Fruit fly (Drosophila melanogaster): ENCODE measurements around the gene CG10853.
A peak's percentile ranks its signal among the peaks of the same experiment; 100 is the strongest.

CG10853 gene

DNA sequence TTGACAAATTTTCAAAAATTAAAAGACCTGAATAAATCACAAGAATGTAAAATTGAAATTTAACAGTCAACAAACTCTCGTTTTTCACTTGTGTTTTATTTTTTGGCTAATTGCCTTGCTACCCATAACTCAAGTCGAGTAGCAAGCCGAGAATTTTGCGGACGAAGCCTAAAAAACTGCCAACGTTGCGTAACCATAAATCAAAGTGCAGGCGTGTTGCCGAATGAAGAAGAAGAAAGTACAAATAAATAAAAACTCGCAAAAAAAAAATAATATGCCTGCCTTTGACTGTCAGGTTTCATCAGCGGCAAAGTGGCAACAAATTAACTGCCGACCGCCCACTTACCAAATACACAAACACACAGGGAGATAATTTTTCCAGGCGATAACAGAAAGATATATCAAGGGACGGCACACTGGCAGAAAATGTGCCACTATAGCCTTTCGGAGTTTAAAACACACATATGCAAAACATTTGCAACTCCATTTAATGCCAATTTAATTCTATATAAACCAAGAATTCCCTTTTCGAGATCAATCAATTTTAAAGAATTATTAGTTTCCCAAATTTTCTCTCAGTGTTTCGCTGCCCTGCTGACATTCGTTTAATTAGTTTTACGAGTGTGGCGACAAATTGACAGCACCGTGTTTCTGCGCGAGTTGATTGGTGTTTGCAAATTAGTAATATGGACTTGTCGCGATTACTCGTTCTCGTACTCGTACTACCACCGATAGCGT, 19.3 kb upstream of the CG10853 start (continued):
- TF ChIP-seq HLH54F (GFP tag; optimal IDR thresholded peaks at IDR 0.05) (peak; percentile 93), fd102C (GFP tag; optimal IDR thresholded peaks at IDR 0.05) (no peak), CG6654 (GFP tag; optimal IDR thresholded peaks at IDR 0.05) (peak; percentile 49), CG3407 (GFP tag; optimal IDR thresholded peaks at IDR 0.05) (peak; percentile 32), CG14860 (GFP tag; IDR thresholded peaks at IDR 0.05; ENCODE audit: partially characterized antibody) (no peak), Rfx (GFP tag; IDR thresholded peaks at IDR 0.05) (peak; percentile 95), CG3163 (GFP tag; optimal IDR thresholded peaks at IDR 0.05) (peak; percentile 67), Stat92E (GFP tag; optimal IDR thresholded peaks at IDR 0.05) (no peak), Hr78 (GFP tag; optimal IDR thresholded peaks at IDR 0.05) (no peak), HLH4C (GFP tag; IDR thresholded peaks at IDR 0.05; ENCODE audit: partially characterized antibody) (no peak), cato (GFP tag; optimal IDR thresholded peaks at IDR 0.05; ENCODE audit: borderline replicate concordance) (peak; percentile 42), trh (GFP tag; optimal IDR thresholded peaks at IDR 0.05) (peak; percentile 45), CG13894 (tag; optimal IDR thresholded peaks at IDR 0.05) (peak; percentile 95), CG13287 (GFP tag; IDR thresholded peaks at IDR 0.05; ENCODE audit: partially characterized antibody) (no peak), CG31365 (tag; optimal IDR thresholded peaks at IDR 0.05) (peak; percentile 51), ab (GFP tag; optimal IDR thresholded peaks at IDR 0.05) (peak; percentile 78), CG31388 (GFP tag; optimal IDR thresholded peaks at IDR 0.05) (peak; percentile 35), Myb (GFP tag; optimal IDR thresholded peaks at IDR 0.05) (peak; percentile 73), CG1602 (GFP tag; optimal IDR thresholded peaks at IDR 0.05) (peak; percentile 72), H2.0 (GFP tag; IDR thresholded peaks at IDR 0.05) (peak; percentile 80), eyg (GFP tag; optimal IDR thresholded peaks at IDR 0.05) (peak; percentile 67), CG30020 (tag; optimal IDR thresholded peaks at IDR 0.05) (no peak), HLH3B (GFP tag; IDR thresholded peaks at IDR 0.05) (peak; percentile 82), zfh2 (GFP tag; optimal IDR thresholded peaks at IDR 0.05) (peak; percentile 93), luna (GFP tag; optimal IDR thresholded peaks at IDR 0.05) (peak; percentile 59), vfl (GFP tag; optimal IDR thresholded peaks at IDR 0.05) (peak; percentile 39), CG2875 (GFP tag; optimal IDR thresholded peaks at IDR 0.05) (peak; percentile 25), Sox100B (GFP tag; optimal IDR thresholded peaks at IDR 0.05) (peak; percentile 66), scrt (GFP tag; optimal IDR thresholded peaks at IDR 0.05) (peak; percentile 87), sens (GFP tag) (peak; percentile 95), Ada2b (GFP tag; IDR thresholded peaks at IDR 0.05) (peak; percentile 85), bbx (GFP tag; IDR thresholded peaks at IDR 0.05; ENCODE audit: partially characterized antibody) (no peak), h (optimal IDR thresholded peaks at IDR 0.05) (no peak), CG11247 (GFP tag; IDR thresholded peaks at IDR 0.05) (peak; percentile 83), CG32772 (GFP tag; IDR thresholded peaks at IDR 0.05) (peak; percentile 78), crp (GFP tag; optimal IDR thresholded peaks at IDR 0.05) (peak in 1 of 2 experiments; percentile 37), CG2129 (GFP tag; IDR thresholded peaks at IDR 0.05; ENCODE audit: partially characterized antibody) (no peak), Xbp1 (GFP tag; optimal IDR thresholded peaks at IDR 0.05) (peak; percentile 86), CG6791 (GFP tag; IDR thresholded peaks at IDR 0.05; ENCODE audit: partially characterized antibody) (no peak), Dip2 (GFP tag; IDR thresholded peaks at IDR 0.05) (no peak), gsb-n (tag; optimal IDR thresholded peaks at IDR 0.05) (no peak), ci (GFP tag; IDR thresholded peaks at IDR 0.05) (peak; percentile 92), CG5180 (GFP tag; optimal IDR thresholded peaks at IDR 0.05) (peak; percentile 46), cg (GFP tag; optimal IDR thresholded peaks at IDR 0.05) (no peak), Atf-2 (GFP tag; optimal IDR thresholded peaks at IDR 0.05) (peak; percentile 81), CG1647 (GFP tag; optimal IDR thresholded peaks at IDR 0.05) (peak; percentile 82), ap (GFP tag; IDR thresholded peaks at IDR 0.05) (peak; percentile 73), CG1832 (GFP tag; optimal IDR thresholded peaks at IDR 0.05) (no peak), Awh (GFP tag; IDR thresholded peaks at IDR 0.05) (peak; percentile 70)
